Worm (Caenorhabditis elegans): ENCODE data around the gene nspb-10.

ce11 chrII:14574790-14575189 lies 13.3 kb downstream of the nspb-10 start:
- TF ChIP-seq ama-1 (optimal IDR thresholded peaks at IDR 0.05) (no peak), sea-2 (GFP tag; optimal IDR thresholded peaks at IDR 0.05) (no peak), fkh-2 (tag; optimal IDR thresholded peaks at IDR 0.05) (no peak), ceh-9 (tag; optimal IDR thresholded peaks at IDR 0.05) (no peak), zag-1 (tag; optimal IDR thresholded peaks at IDR 0.05) (no peak), nhr-77 (tag; optimal IDR thresholded peaks at IDR 0.05) (no peak), pha-4 (tag; optimal IDR thresholded peaks at IDR 0.05) (no peak), nhr-67 (tag; optimal IDR thresholded peaks at IDR 0.05) (no peak), nhr-76 (tag; optimal IDR thresholded peaks at IDR 0.05) (no peak), unc-62 (GFP tag; optimal IDR thresholded peaks at IDR 0.05) (no peak), nhr-23 (tag; optimal IDR thresholded peaks at IDR 0.05) (no peak)

All from whole organism, L3 larva.